Fruit fly (Drosophila melanogaster) whole organism, embryonic: ENCODE measurements around the gene Rab3GAP1.

Experiments used
- CG10209 ChIP-seq: fragments of 200-800 bp; sonication (Bioruptor generic); optimal IDR thresholded peaks from 3 replicates; lab custom pipeline; 2017; ENCODE audit warnings: missing biosample characterization, mild to moderate bottlenecking, missing genetic modification characterization, missing genetic modification reagents
- CG10431 ChIP-seq: fragments of 200-800 bp; sonication (Bioruptor generic); optimal IDR thresholded peaks from 3 replicates; lab custom pipeline; 2018; ENCODE audit warnings: missing biosample characterization, mild to moderate bottlenecking, missing genetic modification characterization
- CG11093 ChIP-seq: fragments of 200-800 bp; sonication (Bioruptor generic); IDR thresholded peaks from 3 replicates; pipeline ENCODE4 v1.3.6; 2022; ENCODE audit warnings: missing biosample characterization, missing genetic modification characterization
- CG11696 ChIP-seq: fragments of 200-800 bp; sonication (Bioruptor generic); IDR thresholded peaks from 2 replicates; pipeline ENCODE4 v1.3.6; 2022; ENCODE audit warnings: missing biosample characterization, missing genetic modification characterization
- CG12155 ChIP-seq: fragments of 200-800 bp; sonication (Bioruptor generic); optimal IDR thresholded peaks from 3 replicates; lab custom pipeline; 2016; ENCODE audit warnings: missing biosample characterization, missing genetic modification characterization
- CG13296 ChIP-seq: fragments of 200-800 bp; sonication (Bioruptor generic); optimal IDR thresholded peaks from 3 replicates; lab custom pipeline; 2018; ENCODE audit warnings: missing biosample characterization, mild to moderate bottlenecking, missing genetic modification characterization
- CG14050 ChIP-seq: fragments of 200-800 bp; sonication (Bioruptor generic); IDR thresholded peaks from 3 replicates; pipeline ENCODE4 v1.3.6; 2022; ENCODE audit warnings: missing biosample characterization, missing genetic modification characterization
- CG14441 ChIP-seq: fragments of 200-800 bp; sonication (Bioruptor generic); IDR thresholded peaks from 2 replicates; pipeline ENCODE4 v1.3.6; 2022; ENCODE audit warnings: missing biosample characterization, missing genetic modification characterization
- CG1602 ChIP-seq: fragments of 200-800 bp; sonication (Bioruptor generic); optimal IDR thresholded peaks from 3 replicates; lab custom pipeline; 2016; ENCODE audit warnings: missing biosample characterization, missing genetic modification characterization
- CG17359 ChIP-seq: fragments of 200-800 bp; sonication (Bioruptor generic); optimal IDR thresholded peaks from 3 replicates; lab custom pipeline; 2018; ENCODE audit warnings: missing biosample characterization, mild to moderate bottlenecking, missing genetic modification characterization, moderate library complexity
- CG17361 ChIP-seq: fragments of 200-800 bp; sonication (Bioruptor generic); IDR thresholded peaks from 3 replicates; pipeline ENCODE4 v1.3.6; 2022; ENCODE audit warnings: missing biosample characterization, missing genetic modification characterization
- CG17612 ChIP-seq: fragments of 200-800 bp; sonication (Bioruptor generic); IDR thresholded peaks from 2 replicates; pipeline ENCODE4 v1.3.6; 2022; ENCODE audit warnings: missing biosample characterization, missing genetic modification characterization
- CG18764 ChIP-seq: fragments of 200-800 bp; sonication (Bioruptor generic); optimal IDR thresholded peaks from 3 replicates; lab custom pipeline; 2016; ENCODE audit warnings: missing biosample characterization, missing genetic modification characterization
- CG30403 ChIP-seq: fragments of 200-800 bp; sonication (Bioruptor generic); optimal IDR thresholded peaks from 3 replicates; lab custom pipeline; 2016; ENCODE audit warnings: missing biosample characterization, missing genetic modification characterization
- CG31441 ChIP-seq: fragments of 200-800 bp; sonication (Bioruptor generic); IDR thresholded peaks from 2 replicates; pipeline ENCODE4 v1.3.6; 2022; ENCODE audit warnings: missing biosample characterization, missing genetic modification characterization
- CG32767 ChIP-seq: fragments of 200-800 bp; sonication (Bioruptor generic); IDR thresholded peaks from 2 replicates; pipeline ENCODE4 v1.3.6; 2022; ENCODE audit warnings: missing biosample characterization, missing genetic modification characterization
- CG4730 ChIP-seq: fragments of 200-800 bp; sonication (Bioruptor generic); IDR thresholded peaks from 2 replicates; pipeline ENCODE4 v1.3.6; 2022; ENCODE audit warnings: missing biosample characterization, missing genetic modification characterization
- CG7357 ChIP-seq: fragments of 200-800 bp; sonication (Bioruptor generic); IDR thresholded peaks from 3 replicates; pipeline ENCODE4 v1.3.6; 2022; ENCODE audit warnings: missing biosample characterization, missing genetic modification characterization
- CG7556 ChIP-seq: fragments of 200-800 bp; sonication (Bioruptor generic); optimal IDR thresholded peaks from 2 replicates; lab custom pipeline; 2017; ENCODE audit warnings: missing biosample characterization, mild to moderate bottlenecking, missing genetic modification characterization
- CG7839 ChIP-seq: fragments of 200-800 bp; sonication (Bioruptor generic); optimal IDR thresholded peaks from 3 replicates; lab custom pipeline; 2018; ENCODE audit warnings: missing biosample characterization, mild to moderate bottlenecking, missing genetic modification characterization, moderate library complexity
- CG7928 ChIP-seq: fragments of 200-800 bp; sonication (Bioruptor generic); optimal IDR thresholded peaks from 2 replicates; lab custom pipeline; 2017; ENCODE audit warnings: missing biosample characterization, mild to moderate bottlenecking, missing genetic modification characterization
- CG7987 ChIP-seq: fragments of 200-800 bp; sonication (Bioruptor generic); optimal IDR thresholded peaks from 2 replicates; lab custom pipeline; 2018; ENCODE audit warnings: missing biosample characterization, mild to moderate bottlenecking, missing genetic modification characterization, moderate library complexity
- CG9437 ChIP-seq: fragments of 200-800 bp; sonication (Bioruptor generic); optimal IDR thresholded peaks from 2 replicates; lab custom pipeline; 2018; ENCODE audit warnings: missing biosample characterization, mild to moderate bottlenecking, missing genetic modification characterization
- CG9727 ChIP-seq: fragments of 200-800 bp; sonication (Bioruptor generic); optimal IDR thresholded peaks from 3 replicates; lab custom pipeline; 2017; ENCODE audit warnings: missing biosample characterization, mild to moderate bottlenecking, missing genetic modification characterization
- Camta ChIP-seq: fragments of 200-800 bp; sonication (Bioruptor generic); optimal IDR thresholded peaks from 2 replicates; lab custom pipeline; 2016; ENCODE audit warnings: missing biosample characterization, missing genetic modification characterization
- D19B ChIP-seq: fragments of 200-800 bp; sonication (Bioruptor generic); optimal IDR thresholded peaks from 2 replicates; lab custom pipeline; 2017; ENCODE audit warnings: missing biosample characterization, mild to moderate bottlenecking, missing genetic modification characterization
- Deaf1 ChIP-seq: fragments of 200-800 bp; optimal IDR thresholded peaks from 3 replicates; lab custom pipeline; 2019; ENCODE audit warnings: missing biosample characterization, mild to moderate bottlenecking, missing genetic modification characterization, moderate library complexity
- Fer3 ChIP-seq: fragments of 200-800 bp; sonication (Bioruptor generic); optimal IDR thresholded peaks from 2 replicates; lab custom pipeline; 2018; ENCODE audit warnings: missing biosample characterization, mild to moderate bottlenecking, missing genetic modification characterization, moderate library complexity
- HLH4C ChIP-seq: fragments of 200-800 bp; sonication (Bioruptor generic); IDR thresholded peaks from 3 replicates; pipeline ENCODE4 v1.3.6; 2022; ENCODE audit warnings: missing biosample characterization, missing genetic modification characterization; ENCODE audit not compliant: partially characterized antibody
- HLH54F ChIP-seq: fragments of 200-800 bp; sonication (Bioruptor generic); optimal IDR thresholded peaks from 3 replicates; lab custom pipeline; 2016; ENCODE audit warnings: missing biosample characterization, missing genetic modification characterization
- HmgZ ChIP-seq: fragments of 200-800 bp; sonication (Bioruptor generic); optimal IDR thresholded peaks from 2 replicates; lab custom pipeline; 2018; ENCODE audit warnings: missing biosample characterization, mild to moderate bottlenecking, missing genetic modification characterization
- NfI ChIP-seq: fragments of 200-800 bp; sonication (Bioruptor generic); optimal IDR thresholded peaks from 3 replicates; lab custom pipeline; 2018; ENCODE audit warnings: missing biosample characterization, mild to moderate bottlenecking, missing genetic modification characterization, moderate library complexity
- PHDP ChIP-seq: fragments of 200-800 bp; sonication (Bioruptor generic); optimal IDR thresholded peaks from 3 replicates; lab custom pipeline; 2018; ENCODE audit warnings: missing biosample characterization, mild to moderate bottlenecking, missing genetic modification characterization, moderate library complexity
- Ssrp ChIP-seq: fragments of 200-800 bp; sonication (Bioruptor generic); optimal IDR thresholded peaks from 2 replicates; lab custom pipeline; 2018; ENCODE audit warnings: missing biosample characterization, mild to moderate bottlenecking, missing genetic modification characterization, moderate library complexity
- Trl ChIP-seq, 3 experiments: fragments of >200 bp in 2 of 3; fragments of 200-800 bp in 1 of 3; sonication (Bioruptor generic) in 1 of 3; optimal IDR thresholded peaks; 2 replicates in 1 of 3; 3 replicates in 2 of 3; lab custom pipeline; 2016 to 2017; ENCODE audit warnings: missing biosample characterization in 1 of 3, missing genetic modification characterization in 1 of 3
- az2 ChIP-seq: fragments of 200-800 bp; sonication (Bioruptor generic); optimal IDR thresholded peaks from 3 replicates; lab custom pipeline; 2016; ENCODE audit warnings: missing biosample characterization, missing genetic modification characterization
- bcd ChIP-seq: fragments of 200-800 bp; sonication (Bioruptor generic); optimal IDR thresholded peaks from 2 replicates; lab custom pipeline; 2017; ENCODE audit warnings: missing biosample characterization, mild to moderate bottlenecking, missing genetic modification characterization
- dm ChIP-seq: fragments of 200-800 bp; sonication (Bioruptor generic); optimal IDR thresholded peaks from 3 replicates; lab custom pipeline; 2016; ENCODE audit warnings: missing biosample characterization, missing genetic modification characterization
- fd96Cb ChIP-seq: fragments of 200-800 bp; sonication (Bioruptor generic); optimal IDR thresholded peaks from 2 replicates; lab custom pipeline; 2018; ENCODE audit warnings: missing biosample characterization, mild to moderate bottlenecking, missing genetic modification characterization, moderate library complexity
- gcm ChIP-seq: fragments of 200-800 bp; sonication (Bioruptor generic); optimal IDR thresholded peaks from 2 replicates; lab custom pipeline; 2019; ENCODE audit warnings: missing biosample characterization, mild to moderate bottlenecking, missing genetic modification characterization, moderate library complexity
- mam ChIP-seq: fragments of 200-800 bp; sonication (Bioruptor generic); optimal IDR thresholded peaks from 3 replicates; lab custom pipeline; 2016; ENCODE audit warnings: missing biosample characterization, missing genetic modification characterization
- onecut ChIP-seq: fragments of 200-800 bp; sonication (Bioruptor generic); IDR thresholded peaks from 2 replicates; pipeline ENCODE4 v1.3.6; 2022; ENCODE audit warnings: missing biosample characterization, missing genetic modification characterization
- org-1 ChIP-seq: fragments of 200-800 bp; sonication (Bioruptor generic); optimal IDR thresholded peaks from 2 replicates; lab custom pipeline; 2017; ENCODE audit warnings: missing biosample characterization, missing genetic modification characterization
- prd ChIP-seq, 3 experiments: fragments of >200 bp in 2 of 3; fragments of 200-800 bp in 1 of 3; sonication (Bioruptor generic) in 1 of 3; optimal IDR thresholded peaks in 2 of 3; IDR thresholded peaks in 1 of 3; 2 replicates in 2 of 3; 3 replicates in 1 of 3; pipeline versions ENCODE4 v1.3.6 to Lab custom; 2017 to 2022; ENCODE audit warnings: missing biosample characterization in 1 of 3, missing genetic modification characterization in 1 of 3
- sens ChIP-seq: fragments of 200-800 bp; sonication (Bioruptor generic); peaks from one replicate; lab custom pipeline; 2016; ENCODE audit warnings: missing biosample characterization, missing genetic modification characterization
- vvl ChIP-seq: fragments of 200-800 bp; sonication (Bioruptor generic); IDR thresholded peaks from 2 replicates; pipeline ENCODE4 v1.3.6; 2022; ENCODE audit warnings: missing biosample characterization, missing genetic modification characterization
- wdn ChIP-seq: fragments of 200-800 bp; sonication (Bioruptor generic); IDR thresholded peaks from 2 replicates; pipeline ENCODE4 v1.3.6; 2022; ENCODE audit warnings: missing biosample characterization, missing genetic modification characterization

Gene Rab3GAP1

dm6 chr2L:1629206-1629959, 18.4 kb upstream of the Rab3GAP1 start (continued):
- TF ChIP-seq CG9727 (peak; percentile 37), CG32767 (no peak), PHDP (peak; percentile 63), CG17359 (tag; lab: Kevin White, UChicago) (peak; percentile 44), Trl (optimal IDR thresholded peaks at IDR 0.05; lab: Kevin White, UChicago) (peak in 1 of 2 experiments; percentile 15), Trl (GFP tag; optimal IDR thresholded peaks at IDR 0.05; lab: Kevin White, UChicago) (peak; percentile 7), CG9437 (peak; percentile 48), sens (GFP tag; lab: Kevin White, UChicago) (peak; percentile 65), NfI (peak; percentile 69), CG12155 (GFP tag; lab: Kevin White, UChicago) (peak; percentile 42), az2 (GFP tag; lab: Kevin White, UChicago) (peak; percentile 28), vvl (GFP tag; lab: Robert Waterston, UW) (peak; percentile 74), CG4730 (GFP tag; lab: Robert Waterston, UW) (peak; percentile 30; the same call in 1 of the 2 replicates), Ssrp (peak; percentile 8), CG10431 (GFP tag; lab: Kevin White, UChicago) (no peak), CG7556 (GFP tag; lab: Kevin White, UChicago) (peak; percentile 45), CG31441 (GFP tag; lab: Robert Waterston, UW) (0 out of 2 replicates have a peak, but pooled peaks have one; percentile 23), CG7357 (0 out of 3 replicates have a peak, but pooled peaks have one; percentile 50), org-1 (GFP tag; lab: Kevin White, UChicago) (peak; percentile 33), CG30403 (GFP tag; lab: Kevin White, UChicago) (peak; percentile 50), wdn (GFP tag; lab: Robert Waterston, UW) (no peak), CG10209 (GFP tag; lab: Kevin White, UChicago) (peak; percentile 62), CG11696 (GFP tag; lab: Robert Waterston, UW) (no peak), CG7839 (peak; percentile 69), Deaf1 (tag; lab: Kevin White, UChicago) (peak; percentile 51), D19B (GFP tag; lab: Kevin White, UChicago) (peak; percentile 9), CG1602 (GFP tag; lab: Kevin White, UChicago) (peak; percentile 20), Camta (GFP tag; lab: Kevin White, UChicago) (no peak), bcd (GFP tag; lab: Kevin White, UChicago) (peak; percentile 27), Fer3 (tag; lab: Kevin White, UChicago) (peak; percentile 65), CG7928 (peak; percentile 6), HLH54F (GFP tag; lab: Kevin White, UChicago) (peak; percentile 39), dm (GFP tag; lab: Kevin White, UChicago) (no peak), CG11093 (0 out of 3 replicates have a peak, but pooled peaks have one; percentile 22), CG17612 (GFP tag; lab: Robert Waterston, UW) (0 out of 2 replicates have a peak, but pooled peaks have one; percentile 5), onecut (GFP tag; lab: Robert Waterston, UW) (0 out of 2 replicates have a peak, but pooled peaks have one; percentile 7), CG14441 (peak; percentile 65), CG18764 (GFP tag; lab: Kevin White, UChicago) (no peak), CG7987 (peak; percentile 7), fd96Cb (tag; lab: Kevin White, UChicago) (peak; percentile 24), gcm (no peak), CG13296 (GFP tag; lab: Kevin White, UChicago) (peak; percentile 39), prd (optimal IDR thresholded peaks at IDR 0.05; lab: Kevin White, UChicago) (no peak), prd (GFP tag; IDR thresholded peaks at IDR 0.05; lab: Robert Waterston, UW) (peak; percentile 48; the same call in 2 of the 3 replicates), CG14050 (GFP tag; lab: Robert Waterston, UW) (0 out of 3 replicates have a peak, but pooled peaks have one; percentile 16), HmgZ (peak; percentile 55), CG17361 (GFP tag; lab: Robert Waterston, UW) (0 out of 3 replicates have a peak, but pooled peaks have one; percentile 33), mam (GFP tag; lab: Kevin White, UChicago) (peak; percentile 28), HLH4C (GFP tag; lab: Robert Waterston, UW) (0 out of 3 replicates have a peak, but pooled peaks have one; percentile 35)
